Worm (Caenorhabditis elegans): Measurements from ENCODE around the gene clhm-1.

clhm-1 gene

ce11 chrII:6853059-6853466 is 17.7 kb downstream of the clhm-1 start (continued):
- TF ChIP-seq efl-3 (GFP tag; optimal IDR thresholded peaks at IDR 0.05) (no peak), sptf-1 (tag; optimal IDR thresholded peaks at IDR 0.05) (no peak), nhr-77 (tag; optimal IDR thresholded peaks at IDR 0.05) (peak; percentile 75), snu-23 (GFP tag; optimal IDR thresholded peaks at IDR 0.05) (peak; percentile 85), unc-62 (GFP tag; optimal IDR thresholded peaks at IDR 0.05) (no peak), nhr-85 (tag) (no peak), swsn-7 (tag; optimal IDR thresholded peaks at IDR 0.05) (peak; percentile 67), nhr-237 (tag; optimal IDR thresholded peaks at IDR 0.05) (peak; percentile 27), lin-15B (tag; optimal IDR thresholded peaks at IDR 0.05) (no peak), lin-35 (GFP tag; optimal IDR thresholded peaks at IDR 0.05) (peak; percentile 35 to 83), unc-30 (tag; optimal IDR thresholded peaks at IDR 0.05) (no peak), nhr-11 (tag; optimal IDR thresholded peaks at IDR 0.05) (no peak), hpl-2 (GFP tag; optimal IDR thresholded peaks at IDR 0.05) (no peak), elt-2 (tag; optimal IDR thresholded peaks at IDR 0.05) (peak; percentile 30), Y116A8C.19 (tag; optimal IDR thresholded peaks at IDR 0.05; ENCODE audit: borderline replicate concordance) (no peak), zag-1 (tag; optimal IDR thresholded peaks at IDR 0.05) (no peak), vab-15 (tag; optimal IDR thresholded peaks at IDR 0.05) (peak; percentile 22), zip-4 (GFP tag; optimal IDR thresholded peaks at IDR 0.05) (no peak), aly-2 (tag; optimal IDR thresholded peaks at IDR 0.05) (peak; percentile 18), mep-1 (tag; optimal IDR thresholded peaks at IDR 0.05) (peak; percentile 68), ceh-82 (tag; optimal IDR thresholded peaks at IDR 0.05) (peak; percentile 58 to 82 (median 69)), mef-2 (tag; optimal IDR thresholded peaks at IDR 0.05) (no peak), fos-1 (tag; optimal IDR thresholded peaks at IDR 0.05) (peak; percentile 44), ceh-63 (GFP tag; optimal IDR thresholded peaks at IDR 0.05) (no peak), egl-13 (tag; optimal IDR thresholded peaks at IDR 0.05) (no peak), jun-1 (tag; optimal IDR thresholded peaks at IDR 0.05) (peak; percentile 65), tlp-1 (tag; optimal IDR thresholded peaks at IDR 0.05) (no peak), nhr-12 (tag; optimal IDR thresholded peaks at IDR 0.05) (no peak), lin-39 (tag; optimal IDR thresholded peaks at IDR 0.05) (no peak), pqm-1 (tag; optimal IDR thresholded peaks at IDR 0.05) (no peak), rnt-1 (tag; optimal IDR thresholded peaks at IDR 0.05) (peak; percentile 82), ztf-11 (tag; optimal IDR thresholded peaks at IDR 0.05) (peak in 1 of 2 experiments; percentile 10), ets-5 (GFP tag; IDR thresholded peaks at IDR 0.05) (no peak), tbx-2 (tag; optimal IDR thresholded peaks at IDR 0.05) (peak; percentile 65), isw-1 (GFP tag; IDR thresholded peaks at IDR 0.05) (peak; percentile 57), nhr-20 (tag; optimal IDR thresholded peaks at IDR 0.05) (peak; percentile 79), grh-1 (GFP tag; IDR thresholded peaks at IDR 0.05) (no peak), fkh-4 (tag; optimal IDR thresholded peaks at IDR 0.05; ENCODE audit: borderline replicate concordance) (no peak), F16B12.6 (tag; optimal IDR thresholded peaks at IDR 0.05) (no peak), lin-13 (GFP tag; optimal IDR thresholded peaks at IDR 0.05) (peak; percentile 78), xbp-1 (tag; optimal IDR thresholded peaks at IDR 0.05) (peak; percentile 54), lir-3 (tag; optimal IDR thresholded peaks at IDR 0.05; ENCODE audit: poor library complexity) (peak; percentile 20), unc-86 (tag; optimal IDR thresholded peaks at IDR 0.05) (peak; percentile 44), snpc-4 (tag; optimal IDR thresholded peaks at IDR 0.05) (peak; percentile 44), unc-130 (tag; optimal IDR thresholded peaks at IDR 0.05) (peak; percentile 15), alr-1 (tag; optimal IDR thresholded peaks at IDR 0.05; ENCODE audit: borderline replicate concordance) (no peak), pax-3 (tag; optimal IDR thresholded peaks at IDR 0.05) (no peak), dsc-1 (tag; optimal IDR thresholded peaks at IDR 0.05) (peak; percentile 70), C16A3.4 (tag; optimal IDR thresholded peaks at IDR 0.05) (peak; percentile 75), nhr-47 (tag; optimal IDR thresholded peaks at IDR 0.05) (peak; percentile 80), nhr-84 (tag; optimal IDR thresholded peaks at IDR 0.05) (no peak), elt-3 (tag; optimal IDR thresholded peaks at IDR 0.05) (no peak), mab-9 (GFP tag; IDR thresholded peaks at IDR 0.05) (peak; percentile 61), lin-14 (GFP tag; optimal IDR thresholded peaks at IDR 0.05) (peak; percentile 84)
